Worm (Caenorhabditis elegans): ENCODE results near the gene cup-4.
A peak's percentile ranks its signal among the peaks of the same experiment; 100 is the strongest.

The cup-4 gene

ce11 chrIII:7891573-7892306 is 25.5 kb downstream of the cup-4 start, which contains the start of the genes ZK688.5 and fahd-1 (continued):
- TF ChIP-seq nhr-237 (tag; optimal IDR thresholded peaks at IDR 0.05): no peak
- no peak for TF ChIP-seq ceh-44 (GFP tag; IDR thresholded peaks at IDR 0.05)
- peak; percentile 40 for TF ChIP-seq T20F7.1 (GFP tag; optimal IDR thresholded peaks at IDR 0.05)
- peak; percentile 21 for TF ChIP-seq nhr-102 (tag; optimal IDR thresholded peaks at IDR 0.05)
- no peak for TF ChIP-seq tag-97 (GFP tag; IDR thresholded peaks at IDR 0.05)
- peak; percentile 84 for TF ChIP-seq hlh-30 (tag; optimal IDR thresholded peaks at IDR 0.05; ENCODE audit: insufficient read depth)
- no peak for TF ChIP-seq mdt-29 (GFP tag; IDR thresholded peaks at IDR 0.05)
- no peak for TF ChIP-seq dmd-9 (GFP tag; IDR thresholded peaks at IDR 0.05)
- no peak for TF ChIP-seq unc-39 (tag; optimal IDR thresholded peaks at IDR 0.05)
- peak; percentile 55 for TF ChIP-seq lin-38 (GFP tag; IDR thresholded peaks at IDR 0.05)
- TF ChIP-seq nhr-6 (tag; optimal IDR thresholded peaks at IDR 0.05): peak; percentile 47
- TF ChIP-seq mxl-3 (GFP tag; optimal IDR thresholded peaks at IDR 0.05): peak; percentile 98

ce11 chrIII:7892333-7892732 is 26.0 kb downstream of the cup-4 start:
- TF ChIP-seq hmg-1.1 (GFP tag; IDR thresholded peaks at IDR 0.05): no peak
- no peak for TF ChIP-seq nhr-42 (GFP tag; IDR thresholded peaks at IDR 0.05)
- TF ChIP-seq cey-2 (tag; optimal IDR thresholded peaks at IDR 0.05; ENCODE audit: borderline replicate concordance, insufficient read depth): no peak
- TF ChIP-seq madf-9 (GFP tag; conservative IDR thresholded peaks at IDR 0.05): no peak
- peak in 1 of 2 experiments; percentile 79 for TF ChIP-seq unc-62 (GFP tag; optimal IDR thresholded peaks at IDR 0.05 in 1 of 2)
- TF ChIP-seq unc-62 (tag; optimal IDR thresholded peaks at IDR 0.05): no peak
- no peak for TF ChIP-seq Y105C5A.15 (GFP tag; IDR thresholded peaks at IDR 0.05)
- no peak for TF ChIP-seq lin-29 (GFP tag; IDR thresholded peaks at IDR 0.05)
- TF ChIP-seq F49E8.2 (tag; optimal IDR thresholded peaks at IDR 0.05; ENCODE audit: borderline replicate concordance): no peak
- TF ChIP-seq pha-4 (GFP tag; IDR thresholded peaks at IDR 0.05): no peak
- no peak for TF ChIP-seq pha-4 (tag; optimal IDR thresholded peaks at IDR 0.05)
- TF ChIP-seq nhr-6 (tag; optimal IDR thresholded peaks at IDR 0.05): no peak
- TF ChIP-seq hlh-30 (tag; optimal IDR thresholded peaks at IDR 0.05; ENCODE audit: insufficient read depth): peak; percentile 12

- no peak for TF ChIP-seq lin-29 (GFP tag; IDR thresholded peaks at IDR 0.05)
- no peak for TF ChIP-seq F49E8.2 (tag; optimal IDR thresholded peaks at IDR 0.05; ENCODE audit: borderline replicate concordance)
- no peak for TF ChIP-seq unc-130 (GFP tag; optimal IDR thresholded peaks at IDR 0.05)
- TF ChIP-seq lin-39 (tag; optimal IDR thresholded peaks at IDR 0.05): no peak
- TF ChIP-seq ztf-11 (tag; optimal IDR thresholded peaks at IDR 0.05): no peak
- TF ChIP-seq nhr-48 (tag; optimal IDR thresholded peaks at IDR 0.05): no peak
- TF ChIP-seq nhr-6 (tag; optimal IDR thresholded peaks at IDR 0.05): no peak
- TF ChIP-seq nhr-77 (tag; optimal IDR thresholded peaks at IDR 0.05): no peak
- TF ChIP-seq ces-1 (GFP tag; optimal IDR thresholded peaks at IDR 0.05): no peak
- TF ChIP-seq R02D3.7 (tag; optimal IDR thresholded peaks at IDR 0.05): no peak
- no peak for TF ChIP-seq gei-8 (GFP tag; optimal IDR thresholded peaks at IDR 0.05)
- no peak for TF ChIP-seq aly-2 (tag; optimal IDR thresholded peaks at IDR 0.05)
- TF ChIP-seq egl-27 (tag; optimal IDR thresholded peaks at IDR 0.05): no peak
- no peak for TF ChIP-seq cey-2 (tag; optimal IDR thresholded peaks at IDR 0.05; ENCODE audit: borderline replicate concordance, insufficient read depth)
- TF ChIP-seq ztf-7 (tag; optimal IDR thresholded peaks at IDR 0.05): no peak
- TF ChIP-seq mes-2 (tag; optimal IDR thresholded peaks at IDR 0.05; ENCODE audit: poor library complexity, severe bottlenecking): no peak
- no peak for TF ChIP-seq madf-9 (GFP tag; conservative IDR thresholded peaks at IDR 0.05)
- no peak for TF ChIP-seq lin-38 (GFP tag; IDR thresholded peaks at IDR 0.05)
- TF ChIP-seq Y5F2A.4 (GFP tag; optimal IDR thresholded peaks at IDR 0.05): no peak
- TF ChIP-seq ceh-28 (tag; optimal IDR thresholded peaks at IDR 0.05): no peak
Measured at ce11 chrIII:7893224-7893623, 26.9 kb downstream of the cup-4 start.
